Worm (Caenorhabditis elegans) whole organism, L3 larva: ENCODE data around the gene ZK287.7.
A peak's percentile ranks its signal among the peaks of the same experiment; 100 is the strongest.

Experiments used
- R02D3.7 ChIP-seq: fragments of 150-350 bp; optimal IDR thresholded peaks from 2 replicates; lab custom pipeline; 2014; ENCODE audit warnings: missing biosample characterization, missing genetic modification characterization
- aly-2 ChIP-seq: fragments of 150-350 bp; optimal IDR thresholded peaks from 2 replicates; lab custom pipeline; 2014; ENCODE audit warnings: missing biosample characterization, missing genetic modification characterization
- ama-1 ChIP-seq: fragments of 150-350 bp; optimal IDR thresholded peaks from 2 replicates; lab custom pipeline; 2018
- ceh-16 ChIP-seq: sonication (generic microtip); optimal IDR thresholded peaks from 2 replicates; lab custom pipeline; 2017; ENCODE audit warnings: missing biosample characterization, missing genetic modification characterization
- ceh-28 ChIP-seq: fragments of 150-350 bp; optimal IDR thresholded peaks from 2 replicates; lab custom pipeline; 2014; ENCODE audit warnings: missing biosample characterization, missing genetic modification reagents, missing genetic modification characterization
- daf-12 ChIP-seq: fragments of 150-350 bp; optimal IDR thresholded peaks from 2 replicates; lab custom pipeline; 2014; ENCODE audit warnings: missing biosample characterization, missing genetic modification reagents, missing genetic modification characterization
- egl-27 ChIP-seq: sonication (generic microtip); optimal IDR thresholded peaks from 4 replicates; lab custom pipeline; 2017; ENCODE audit warnings: missing biosample characterization, missing genetic modification reagents, missing genetic modification characterization
- egl-5 ChIP-seq: fragments of 150-350 bp; optimal IDR thresholded peaks from 2 replicates; lab custom pipeline; 2017; ENCODE audit warnings: missing biosample characterization, missing genetic modification reagents, missing genetic modification characterization, inconsistent platforms
- elt-1 ChIP-seq: fragments of 150-350 bp; optimal IDR thresholded peaks from 2 replicates; lab custom pipeline; 2014; ENCODE audit warnings: missing biosample characterization, missing genetic modification characterization
- elt-2 ChIP-seq: sonication (generic microtip); optimal IDR thresholded peaks from 2 replicates; lab custom pipeline; 2016; ENCODE audit warnings: missing genetic modification reagents, mild to moderate bottlenecking, missing genetic modification characterization, missing compliant biosample characterization
- elt-3 ChIP-seq, 3 experiments: fragments of 150-350 bp in 1 of 3; sonication (generic microtip) in 2 of 3; optimal IDR thresholded peaks; 2 replicates in 2 of 3; 4 replicates in 1 of 3; lab custom pipeline; 2014 to 2017; ENCODE audit warnings: missing biosample characterization in 3 of 3, missing genetic modification characterization in 3 of 3
- fkh-2 ChIP-seq: fragments of 150-350 bp; optimal IDR thresholded peaks from 2 replicates; lab custom pipeline; 2014; ENCODE audit warnings: missing biosample characterization, missing genetic modification reagents, missing genetic modification characterization
- fos-1 ChIP-seq: fragments of 150-350 bp; optimal IDR thresholded peaks from 2 replicates; lab custom pipeline; 2014; ENCODE audit warnings: missing biosample characterization, missing genetic modification characterization
- hmg-11 ChIP-seq: sonication (generic microtip); optimal IDR thresholded peaks from 2 replicates; lab custom pipeline; 2016; ENCODE audit warnings: missing genetic modification characterization, missing compliant biosample characterization
- jun-1 ChIP-seq: fragments of 150-350 bp; optimal IDR thresholded peaks from 2 replicates; lab custom pipeline; 2014; ENCODE audit warnings: missing biosample characterization, missing genetic modification reagents, missing genetic modification characterization
- lin-15B ChIP-seq: fragments of 150-350 bp; optimal IDR thresholded peaks from 2 replicates; lab custom pipeline; 2014; ENCODE audit warnings: missing biosample characterization, missing genetic modification characterization
- lin-39 ChIP-seq: fragments of 150-350 bp; optimal IDR thresholded peaks from 2 replicates; lab custom pipeline; 2018; ENCODE audit warnings: missing biosample characterization, missing genetic modification reagents, missing genetic modification characterization
- lsy-12 ChIP-seq: sonication (generic microtip); optimal IDR thresholded peaks from 2 replicates; lab custom pipeline; 2016; ENCODE audit warnings: mild to moderate bottlenecking, missing genetic modification characterization, missing compliant biosample characterization
- mdl-1 ChIP-seq: fragments of 150-350 bp; optimal IDR thresholded peaks from 2 replicates; lab custom pipeline; 2014; ENCODE audit warnings: missing biosample characterization, missing genetic modification characterization
- nfya-1 ChIP-seq: sonication (generic microtip); optimal IDR thresholded peaks from 2 replicates; lab custom pipeline; 2017; ENCODE audit warnings: missing genetic modification characterization, mild to moderate bottlenecking, missing compliant biosample characterization, antibody characterized with exemption, moderate library complexity; ENCODE audit not compliant: insufficient read depth
- nhr-11 ChIP-seq: fragments of 150-350 bp; optimal IDR thresholded peaks from 2 replicates; lab custom pipeline; 2014; ENCODE audit warnings: missing biosample characterization, missing genetic modification characterization
- nhr-23 ChIP-seq: fragments of 150-350 bp; optimal IDR thresholded peaks from 2 replicates; lab custom pipeline; 2014; ENCODE audit warnings: missing biosample characterization, missing genetic modification reagents, missing genetic modification characterization
- nhr-237 ChIP-seq: fragments of 150-350 bp; optimal IDR thresholded peaks from 2 replicates; lab custom pipeline; 2014; ENCODE audit warnings: missing biosample characterization, missing genetic modification characterization
- nhr-25 ChIP-seq: sonication (generic microtip); optimal IDR thresholded peaks from 2 replicates; lab custom pipeline; 2017; ENCODE audit warnings: missing biosample characterization, missing genetic modification characterization
- nhr-28 ChIP-seq: fragments of 150-350 bp; optimal IDR thresholded peaks from 2 replicates; lab custom pipeline; 2014; ENCODE audit warnings: missing biosample characterization, missing genetic modification characterization
- nhr-67 ChIP-seq: fragments of 150-350 bp; optimal IDR thresholded peaks from 2 replicates; lab custom pipeline; 2014; ENCODE audit warnings: missing biosample characterization, missing genetic modification characterization
- nhr-77 ChIP-seq: fragments of 150-350 bp; optimal IDR thresholded peaks from 2 replicates; lab custom pipeline; 2014; ENCODE audit warnings: missing biosample characterization, missing genetic modification characterization
- pha-4 ChIP-seq: fragments of 150-350 bp; optimal IDR thresholded peaks from 2 replicates; lab custom pipeline; 2014; ENCODE audit warnings: missing biosample characterization, missing genetic modification reagents, missing genetic modification characterization
- pqm-1 ChIP-seq: fragments of 150-350 bp; optimal IDR thresholded peaks from 2 replicates; lab custom pipeline; 2017; ENCODE audit warnings: missing biosample characterization, missing genetic modification characterization, inconsistent platforms
- sea-2 ChIP-seq: fragments of 150-350 bp; sonication (generic microtip); optimal IDR thresholded peaks from 4 replicates; lab custom pipeline; 2014; ENCODE audit warnings: missing biosample characterization, missing genetic modification reagents, missing genetic modification characterization
- skn-1 ChIP-seq: fragments of 150-350 bp; optimal IDR thresholded peaks from 2 replicates; lab custom pipeline; 2014; ENCODE audit warnings: missing biosample characterization, missing genetic modification characterization
- snpc-4 ChIP-seq: fragments of 150-350 bp; optimal IDR thresholded peaks from 2 replicates; lab custom pipeline; 2014; ENCODE audit warnings: missing biosample characterization, missing genetic modification characterization
- ztf-11 ChIP-seq: fragments of 150-350 bp; optimal IDR thresholded peaks from 2 replicates; lab custom pipeline; 2014; ENCODE audit warnings: missing biosample characterization, missing genetic modification characterization

ZK287.7 gene

ce11 chrV:9679166-9679565 lies 13.7 kb upstream of the ZK287.7 start, which contains the start of gene ZK287.9:
ZK287.9 (plus strand) TSS chrV:9679357.
- TF ChIP-seq nhr-23 (tag; lab: Kevin White, UChicago), result no peak
- no peak for TF ChIP-seq nhr-67
- TF ChIP-seq elt-2 (tag; lab: Kevin White, UChicago), result peak; percentile 67
- TF ChIP-seq mdl-1 (tag; lab: Kevin White, UChicago), result no peak
- TF ChIP-seq lin-15B (tag; lab: Kevin White, UChicago), result no peak
- TF ChIP-seq pqm-1 (tag; lab: Kevin White, UChicago), result peak; percentile 37
- TF ChIP-seq R02D3.7, result no peak
- no peak for TF ChIP-seq elt-1 (tag; lab: Kevin White, UChicago)
- TF ChIP-seq sea-2 (GFP tag; lab: Kevin White, UChicago), result no peak
- no peak for TF ChIP-seq nfya-1
- no peak for TF ChIP-seq egl-5 (tag; lab: Kevin White, UChicago)
- no peak for TF ChIP-seq elt-3 (tag; optimal IDR thresholded peaks at IDR 0.05; lab: Kevin White, UChicago)
- no peak for TF ChIP-seq fos-1 (tag; lab: Kevin White, UChicago)

DNA sequence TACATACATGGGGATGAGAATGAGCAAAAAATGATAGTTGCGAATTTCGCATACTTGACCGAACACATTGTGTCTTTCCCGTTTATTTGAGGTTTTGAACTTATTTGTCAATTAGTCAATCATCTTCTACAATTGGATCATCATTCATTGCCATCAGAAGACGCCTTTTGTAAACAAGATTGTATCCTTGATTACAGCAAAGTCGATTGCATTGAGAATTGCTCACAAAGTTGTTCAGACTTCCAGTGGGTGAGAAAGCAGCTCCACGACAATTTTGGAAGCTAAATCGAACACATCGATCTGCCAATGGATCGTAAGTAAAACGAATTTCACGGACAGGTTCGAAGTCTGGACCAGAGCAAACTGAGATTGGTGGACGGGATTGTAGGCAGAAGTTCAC lies 12.6 kb upstream of the ZK287.7 start:
- TF ChIP-seq nhr-11, result no peak
- no peak for TF ChIP-seq nhr-67
- no peak for TF ChIP-seq ceh-28 (tag; lab: Kevin White, UChicago)
- no peak for TF ChIP-seq daf-12 (tag; lab: Kevin White, UChicago)
- no peak for TF ChIP-seq lin-15B (tag; lab: Kevin White, UChicago)
- TF ChIP-seq nhr-237 (tag; lab: Kevin White, UChicago), result no peak
- TF ChIP-seq pqm-1 (tag; lab: Kevin White, UChicago), result no peak
- TF ChIP-seq nhr-28 (tag; lab: Kevin White, UChicago), result no peak
- no peak for TF ChIP-seq ceh-16 (tag; lab: Kevin White, UChicago)
- TF ChIP-seq nhr-77, result no peak
- no peak for TF ChIP-seq elt-3 (tag; optimal IDR thresholded peaks at IDR 0.05; lab: Kevin White, UChicago)

DNA sequence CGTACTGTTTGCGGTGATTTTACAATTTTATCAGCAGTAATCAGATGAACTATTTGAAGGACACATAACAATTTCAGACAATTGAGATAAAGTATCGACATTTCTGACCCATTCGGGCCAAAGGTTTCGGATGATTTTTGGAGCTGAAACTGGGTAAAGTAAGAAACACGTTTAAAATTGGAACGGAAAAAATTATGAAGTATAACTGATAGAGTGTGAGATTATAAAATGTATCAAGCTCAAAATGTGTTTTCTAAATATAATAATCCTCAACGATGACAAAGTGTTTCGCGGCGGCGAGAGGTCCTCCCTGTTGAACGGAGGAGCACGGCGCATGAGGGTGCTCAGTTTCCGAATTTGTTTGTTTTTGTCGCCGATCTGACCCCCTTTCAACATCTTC lies 7.3 kb upstream of the ZK287.7 start, which contains the start of gene ZK287.4:
Gene ZK287.4 (minus strand): TSS at position 101 of the 400 bp plus-strand sequence.
- TF ChIP-seq elt-3 (tag; optimal IDR thresholded peaks at IDR 0.05; lab: Kevin White, UChicago) (no peak), snpc-4 (tag; lab: Kevin White, UChicago) (no peak), mdl-1 (tag; lab: Kevin White, UChicago) (no peak), jun-1 (tag; lab: Kevin White, UChicago) (no peak), R02D3.7 (no peak), nhr-28 (tag; lab: Kevin White, UChicago) (no peak), nhr-23 (tag; lab: Kevin White, UChicago) (no peak), daf-12 (tag; lab: Kevin White, UChicago) (no peak), egl-27 (no peak), lin-39 (no peak)

DNA sequence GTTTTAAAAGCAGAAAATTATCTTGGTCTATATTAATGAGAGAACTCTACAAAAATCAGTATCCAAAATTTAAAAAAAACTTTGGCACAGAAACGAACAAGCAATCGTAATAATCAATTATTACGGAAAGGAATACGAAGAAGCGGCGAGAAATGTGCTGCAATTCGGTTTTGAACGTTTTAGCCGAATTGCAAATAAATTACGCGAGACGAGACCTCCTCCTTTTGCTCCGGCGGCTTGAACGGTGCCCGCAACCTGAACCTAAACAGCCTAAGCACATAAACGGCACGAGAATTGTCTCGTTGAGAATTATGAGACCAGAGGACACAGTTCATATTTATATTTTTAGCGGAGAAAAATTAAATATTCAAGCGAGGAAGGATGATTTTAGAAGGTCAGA lies 3.5 kb upstream of the ZK287.7 start:
- no peak for TF ChIP-seq ztf-11 (tag; lab: Kevin White, UChicago)
- TF ChIP-seq ama-1 (lab: Kevin White, UChicago), result peak; percentile 32
- TF ChIP-seq, all 47 proteins: peak for 1

DNA sequence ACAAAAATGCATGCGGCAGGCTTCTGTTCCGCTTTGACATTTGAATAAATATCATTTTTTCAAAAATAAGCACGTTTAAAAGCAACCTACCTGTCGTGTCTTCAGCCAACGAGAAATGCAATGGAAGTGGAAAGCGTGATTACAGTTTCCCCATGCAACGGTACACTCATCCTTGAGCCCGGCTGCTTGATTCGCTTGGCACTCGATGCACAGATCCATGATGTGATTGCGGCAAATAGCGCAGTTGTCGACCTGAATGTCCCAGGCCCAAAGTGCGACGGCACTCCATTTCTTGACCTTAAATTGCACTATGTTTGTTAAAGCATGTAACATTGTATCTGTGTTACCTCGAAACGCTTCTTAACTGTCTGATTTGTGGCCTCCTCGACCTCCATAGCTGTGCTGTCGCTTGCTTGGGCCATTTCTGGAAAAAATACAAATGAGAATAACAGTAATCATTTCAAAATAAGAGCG lies 2.7 kb upstream of the ZK287.7 start, which contains the start of gene rbx-1:
Gene rbx-1 (minus strand): TSS at position 424 of the 474 bp plus-strand sequence.
- TF ChIP-seq lin-15B (tag; lab: Kevin White, UChicago) (no peak), aly-2 (tag; lab: Kevin White, UChicago) (no peak), elt-2 (tag; lab: Kevin White, UChicago) (no peak), nhr-23 (tag; lab: Kevin White, UChicago) (no peak), mdl-1 (tag; lab: Kevin White, UChicago) (no peak)

ce11 chrV:9690728-9691127 lies 2.1 kb upstream of the ZK287.7 start:
- TF ChIP-seq hmg-11 (tag; lab: Kevin White, UChicago), result peak; percentile 72
- TF ChIP-seq skn-1, result peak; percentile 22
- TF ChIP-seq nhr-23 (tag; lab: Kevin White, UChicago), result peak; percentile 41
- no peak for TF ChIP-seq nhr-237 (tag; lab: Kevin White, UChicago)
- peak; percentile 18 for TF ChIP-seq snpc-4 (tag; lab: Kevin White, UChicago)
- peak; percentile 41 for TF ChIP-seq lin-15B (tag; lab: Kevin White, UChicago)
- peak; percentile 15 for TF ChIP-seq lsy-12
- TF ChIP-seq pqm-1 (tag; lab: Kevin White, UChicago), result no peak
- no peak for TF ChIP-seq fkh-2 (tag; lab: Kevin White, UChicago)
- peak; percentile 57 for TF ChIP-seq pha-4 (tag; lab: Kevin White, UChicago)
- peak; percentile 11 for TF ChIP-seq elt-2 (tag; lab: Kevin White, UChicago)
- TF ChIP-seq nhr-25, result peak; percentile 51
